Worm (Caenorhabditis elegans): ENCODE results near the gene folt-3.

DNA sequence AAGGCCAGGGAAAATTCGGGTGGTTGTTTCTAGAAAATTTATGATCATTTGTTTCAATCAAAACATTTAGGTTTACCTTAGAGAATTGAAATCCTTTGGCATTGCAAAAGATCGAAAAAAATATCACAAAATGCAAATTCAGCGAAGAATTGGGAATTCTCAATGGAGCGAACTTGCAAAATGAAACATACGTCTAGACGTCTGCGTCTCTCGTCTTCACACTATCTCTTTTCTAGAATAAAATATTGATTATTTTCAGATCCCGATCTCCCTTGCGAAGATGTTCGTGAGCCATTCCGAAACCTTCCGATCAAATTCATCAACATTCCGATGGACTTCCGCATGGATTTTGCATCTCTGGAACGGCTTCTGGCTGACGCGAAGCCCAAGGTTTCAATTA is 29.2 kb downstream of the folt-3 start, which contains the start of gene ets-6:
- no peak for TF ChIP-seq him-1 (tag; optimal IDR thresholded peaks at IDR 0.05)
- TF ChIP-seq W03F9.2 (tag; optimal IDR thresholded peaks at IDR 0.05) = peak; percentile 28
- no peak for TF ChIP-seq dao-5 (tag; optimal IDR thresholded peaks at IDR 0.05)
